Fruit fly (Drosophila melanogaster) whole organism: ENCODE measurements around the gene CG12290.

ENCODE experiments used
- CG8478 ChIP-seq: fragments of >200 bp; optimal IDR thresholded peaks from 2 replicates; lab custom pipeline; 2018; ENCODE audit warnings: inconsistent platforms
- Dll ChIP-seq: fragments of >200 bp; optimal IDR thresholded peaks from 2 replicates; lab custom pipeline; 2017
- EcR ChIP-seq, 2 experiments: fragments of >200 bp; optimal IDR thresholded peaks; 2 replicates each; lab custom pipeline; 2017; ENCODE audit warnings: missing biosample characterization in 2 of 2, missing genetic modification characterization in 2 of 2, missing genetic modification reagents in 2 of 2
- pan ChIP-seq: fragments of >200 bp; optimal IDR thresholded peaks from 2 replicates; lab custom pipeline; 2017
- psq ChIP-seq: fragments of >200 bp; optimal IDR thresholded peaks from 2 replicates; lab custom pipeline; 2017
- usp ChIP-seq: fragments of >200 bp; optimal IDR thresholded peaks from 2 replicates; lab custom pipeline; 2017; ENCODE audit warnings: missing biosample characterization, missing genetic modification characterization, mixed read lengths

- TF ChIP-seq Dll (lab: Kevin White, UChicago) (no peak), EcR (GFP tag; optimal IDR thresholded peaks at IDR 0.05; lab: Kevin White, UChicago) (no peak), psq (lab: Kevin White, UChicago) (no peak), pan (lab: Kevin White, UChicago) (no peak), CG8478 (lab: Kevin White, UChicago) (no peak), usp (GFP tag; lab: Kevin White, UChicago) (no peak)
Measured at dm6 chr3R:26222123-26222651, 7.9 kb upstream of the CG12290 start.
